Worm (Caenorhabditis elegans) whole organism, midembryonic: Measurements from ENCODE around the gene ccch-2.

Source experiments
- flt-1 ChIP-seq: fragments of 200-800 bp; sonication (Bioruptor generic); IDR thresholded peaks from 2 replicates; pipeline ENCODE4 v1.3.6; 2022; ENCODE audit warnings: missing genetic modification characterization, missing compliant biosample characterization
- klf-2 ChIP-seq: fragments of 200-800 bp; sonication (Bioruptor generic); conservative IDR thresholded peaks from 2 replicates; pipeline ENCODE4 v1.3.6; 2022; ENCODE audit warnings: missing genetic modification reagents, missing genetic modification characterization, missing compliant biosample characterization
- ref-1 ChIP-seq: fragments of 200-800 bp; sonication (Bioruptor generic); conservative IDR thresholded peaks from 2 replicates; pipeline ENCODE4 v1.3.6; 2022; ENCODE audit warnings: missing genetic modification reagents, missing genetic modification characterization, missing compliant biosample characterization
- tab-1 ChIP-seq: fragments of 200-800 bp; sonication (Bioruptor generic); IDR thresholded peaks from 2 replicates; pipeline ENCODE4 v1.3.6; 2022; ENCODE audit warnings: missing genetic modification characterization, missing compliant biosample characterization

DNA sequence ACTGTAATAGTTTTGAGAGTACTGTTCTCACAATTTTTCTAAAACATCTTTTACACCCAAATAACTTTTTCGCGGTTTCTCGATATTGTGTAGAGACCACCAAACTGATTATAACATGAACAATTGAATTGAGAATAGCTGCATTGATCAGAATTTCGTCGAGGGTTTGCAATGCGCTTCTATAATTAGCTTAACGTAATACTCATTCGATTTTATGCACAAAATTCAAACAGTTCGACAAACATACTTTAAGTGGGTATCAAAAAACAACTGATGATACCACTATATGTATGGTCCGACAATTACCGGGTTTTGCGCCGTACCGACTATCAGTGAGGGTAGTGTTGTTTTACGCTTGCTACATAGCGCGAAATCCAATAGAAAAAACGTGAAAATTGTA is 41.2 kb upstream of the ccch-2 start:
- no peak for TF ChIP-seq tab-1 (GFP tag; lab: Robert Waterston, UW)
- no peak for TF ChIP-seq klf-2 (GFP tag; lab: Robert Waterston, UW)
- no peak for TF ChIP-seq flt-1 (GFP tag; lab: Robert Waterston, UW)
- no peak for TF ChIP-seq ref-1 (GFP tag; lab: Robert Waterston, UW)
